Worm (Caenorhabditis elegans): ENCODE results near the gene egl-3.

- TF ChIP-seq nfya-1 (tag; optimal IDR thresholded peaks at IDR 0.05; ENCODE audit: insufficient read depth) (no peak), fos-1 (tag; optimal IDR thresholded peaks at IDR 0.05) (no peak), zag-1 (tag; optimal IDR thresholded peaks at IDR 0.05) (no peak), nhr-11 (tag; optimal IDR thresholded peaks at IDR 0.05) (no peak), aly-2 (tag; optimal IDR thresholded peaks at IDR 0.05) (no peak), skn-1 (tag; optimal IDR thresholded peaks at IDR 0.05) (no peak)
These were observed 43.2 kb upstream of the egl-3 start, which contains the start of gene ZK856.14 for ce11 chrV:10216724-10217123.
